Worm (Caenorhabditis elegans) whole organism, young adult: ENCODE results near the gene F47B8.4.

Experiments used
- B0019.2 ChIP-seq: fragments of 200-800 bp; sonication (Bioruptor generic); conservative IDR thresholded peaks from 2 replicates; pipeline ENCODE4 v1.3.6; 2022; ENCODE audit warnings: missing genetic modification reagents, missing genetic modification characterization, missing compliant biosample characterization
- B0336.3 ChIP-seq: fragments of 200-800 bp; sonication (Bioruptor generic); IDR thresholded peaks from 2 replicates; pipeline ENCODE4 v1.3.6; 2022; ENCODE audit warnings: missing genetic modification characterization, missing compliant biosample characterization
- F23B12.7 ChIP-seq: sonication (generic microtip); optimal IDR thresholded peaks from 2 replicates; lab custom pipeline; 2017; ENCODE audit warnings: missing genetic modification characterization, mild to moderate bottlenecking, missing compliant biosample characterization, antibody characterized with exemption, moderate library complexity; ENCODE audit not compliant: insufficient read depth
- F57A8.1 ChIP-seq: fragments of 200-800 bp; sonication (Bioruptor generic); optimal IDR thresholded peaks from 2 replicates; lab custom pipeline; 2018; ENCODE audit warnings: mild to moderate bottlenecking, missing genetic modification characterization, moderate library complexity, missing compliant biosample characterization
- aptf-3 ChIP-seq: fragments of 200-800 bp; sonication (Bioruptor generic); IDR thresholded peaks from 2 replicates; pipeline ENCODE4 v1.3.6; 2022; ENCODE audit warnings: missing genetic modification characterization, missing compliant biosample characterization
- athp-1 ChIP-seq: sonication (generic microtip); optimal IDR thresholded peaks from 2 replicates; lab custom pipeline; 2017; ENCODE audit warnings: mild to moderate bottlenecking, missing genetic modification characterization, missing compliant biosample characterization
- attf-5 ChIP-seq: fragments of 200-800 bp; sonication (Bioruptor generic); optimal IDR thresholded peaks from 2 replicates; lab custom pipeline; 2018; ENCODE audit warnings: mild to moderate bottlenecking, missing genetic modification characterization, missing compliant biosample characterization
- bed-1 ChIP-seq: fragments of 200-800 bp; sonication (Bioruptor generic); IDR thresholded peaks from 2 replicates; pipeline ENCODE4 v1.3.6; 2022; ENCODE audit warnings: missing genetic modification reagents, missing genetic modification characterization, missing compliant biosample characterization
- cebp-1 ChIP-seq, 2 experiments: fragments of 200-800 bp in 1 of 2; sonication (Bioruptor generic) in 1 of 2; sonication (generic microtip) in 1 of 2; IDR thresholded peaks in 1 of 2; optimal IDR thresholded peaks in 1 of 2; 2 replicates each; pipeline versions ENCODE4 v1.3.6 to Lab custom; 2017 to 2022; ENCODE audit warnings: missing compliant biosample characterization in 2 of 2, missing genetic modification characterization in 2 of 2, mild to moderate bottlenecking in 1 of 2, missing genetic modification reagents in 1 of 2, moderate library complexity in 1 of 2
- cebp-2 ChIP-seq: fragments of 200-800 bp; sonication (Bioruptor generic); IDR thresholded peaks from 2 replicates; pipeline ENCODE4 v1.3.6; 2022; ENCODE audit warnings: missing genetic modification characterization, missing compliant biosample characterization
- ceh-100 ChIP-seq: fragments of 200-800 bp; sonication (Bioruptor generic); IDR thresholded peaks from 2 replicates; pipeline ENCODE4 v1.3.6; 2022; ENCODE audit warnings: missing genetic modification reagents, missing genetic modification characterization, missing compliant biosample characterization
- ceh-27 ChIP-seq: fragments of 200-800 bp; sonication (Bioruptor generic); optimal IDR thresholded peaks from 2 replicates; lab custom pipeline; 2018; ENCODE audit warnings: mild to moderate bottlenecking, missing genetic modification characterization, moderate library complexity, missing compliant biosample characterization
- ceh-40 ChIP-seq: fragments of 200-800 bp; sonication (Bioruptor generic); IDR thresholded peaks from 2 replicates; pipeline ENCODE4 v1.3.6; 2022; ENCODE audit warnings: missing genetic modification characterization, missing compliant biosample characterization
- egl-18 ChIP-seq: fragments of 200-800 bp; sonication (Bioruptor generic); IDR thresholded peaks from 2 replicates; pipeline ENCODE4 v1.3.6; 2022; ENCODE audit warnings: missing genetic modification reagents, missing genetic modification characterization, missing compliant biosample characterization
- egrh-3 ChIP-seq: fragments of 200-800 bp; sonication (Bioruptor generic); IDR thresholded peaks from 2 replicates; pipeline ENCODE4 v1.3.6; 2022; ENCODE audit warnings: missing genetic modification reagents, missing genetic modification characterization, missing compliant biosample characterization
- fkh-3 ChIP-seq: sonication (generic microtip); optimal IDR thresholded peaks from 2 replicates; lab custom pipeline; 2016; ENCODE audit warnings: mild to moderate bottlenecking, missing genetic modification characterization, missing compliant biosample characterization
- hrde-1 ChIP-seq: sonication (generic microtip); optimal IDR thresholded peaks from 2 replicates; lab custom pipeline; 2016; ENCODE audit warnings: missing genetic modification characterization, mild to moderate bottlenecking, missing compliant biosample characterization, moderate library complexity, missing genotype, missing genetic modification reagents, borderline replicate concordance
- lag-1 ChIP-seq: fragments of 200-800 bp; sonication (Bioruptor generic); IDR thresholded peaks from 2 replicates; pipeline ENCODE4 v1.3.6; 2022; ENCODE audit warnings: missing genetic modification reagents, missing genetic modification characterization, missing compliant biosample characterization
- lin-26 ChIP-seq: fragments of 200-800 bp; sonication (Bioruptor generic); IDR thresholded peaks from 2 replicates; pipeline ENCODE4 v1.3.6; 2022; ENCODE audit warnings: missing genetic modification reagents, missing genetic modification characterization, missing compliant biosample characterization
- lin-54 ChIP-seq: fragments of 200-800 bp; sonication (Bioruptor generic); optimal IDR thresholded peaks from 2 replicates; lab custom pipeline; 2018; ENCODE audit warnings: mild to moderate bottlenecking, missing genetic modification characterization, missing compliant biosample characterization
- madf-3 ChIP-seq: fragments of 200-800 bp; sonication (Bioruptor generic); IDR thresholded peaks from 2 replicates; pipeline ENCODE4 v1.3.6; 2022; ENCODE audit warnings: missing genetic modification reagents, missing genetic modification characterization, missing compliant biosample characterization
- madf-6 ChIP-seq: fragments of 200-800 bp; sonication (Bioruptor generic); IDR thresholded peaks from 2 replicates; pipeline ENCODE4 v1.3.6; 2022; ENCODE audit warnings: missing genetic modification reagents, missing genetic modification characterization, missing compliant biosample characterization
- madf-8 ChIP-seq: fragments of 200-800 bp; sonication (Bioruptor generic); conservative IDR thresholded peaks from 2 replicates; pipeline ENCODE4 v1.3.6; 2022; ENCODE audit warnings: missing genetic modification reagents, missing genetic modification characterization, missing compliant biosample characterization
- nfya-2 ChIP-seq: fragments of 200-800 bp; sonication (Bioruptor generic); IDR thresholded peaks from 2 replicates; pipeline ENCODE4 v1.3.6; 2022; ENCODE audit warnings: missing genetic modification reagents, missing genetic modification characterization, missing compliant biosample characterization
- nfyb-1 ChIP-seq: fragments of 200-800 bp; sonication (Bioruptor generic); IDR thresholded peaks from 2 replicates; pipeline ENCODE4 v1.3.6; 2022; ENCODE audit warnings: missing genetic modification reagents, missing genetic modification characterization, missing compliant biosample characterization
- nhr-120 ChIP-seq: fragments of 200-800 bp; sonication (Bioruptor generic); IDR thresholded peaks from 2 replicates; pipeline ENCODE4 v1.3.6; 2022; ENCODE audit warnings: missing genetic modification characterization, missing compliant biosample characterization
- nhr-27 ChIP-seq: fragments of 200-800 bp; sonication (Bioruptor generic); optimal IDR thresholded peaks from 2 replicates; lab custom pipeline; 2018; ENCODE audit warnings: mild to moderate bottlenecking, missing genetic modification characterization, moderate library complexity, missing compliant biosample characterization
- pbrm-1 ChIP-seq: fragments of 200-800 bp; sonication (Bioruptor generic); IDR thresholded peaks from 2 replicates; pipeline ENCODE4 v1.3.6; 2022; ENCODE audit warnings: missing genetic modification reagents, missing genetic modification characterization, missing compliant biosample characterization
- sea-2 ChIP-seq: fragments of 200-800 bp; sonication (Bioruptor generic); IDR thresholded peaks from 2 replicates; pipeline ENCODE4 v1.3.6; 2022; ENCODE audit warnings: missing genetic modification characterization, missing compliant biosample characterization
- snpc-4 ChIP-seq, 5 experiments: fragments of 150-350 bp in 1 of 5; sonication (generic microtip) in 4 of 5; optimal IDR thresholded peaks; 2 replicates each; lab custom pipeline; 2014 to 2018; ENCODE audit warnings: missing genetic modification characterization in 5 of 5, missing biosample characterization in 3 of 5, antibody characterized with exemption in 2 of 5, mild to moderate bottlenecking in 2 of 5, missing compliant biosample characterization in 2 of 5, missing genotype in 2 of 5, moderate library complexity in 2 of 5, missing genetic modification reagents in 1 of 5
- unc-130 ChIP-seq: sonication (generic microtip); optimal IDR thresholded peaks from 2 replicates; lab custom pipeline; 2016; ENCODE audit warnings: missing genetic modification reagents, missing genetic modification characterization, missing compliant biosample characterization
- zfh-2 ChIP-seq: fragments of 200-800 bp; sonication (Bioruptor generic); conservative IDR thresholded peaks from 2 replicates; pipeline ENCODE4 v1.3.6; 2022; ENCODE audit warnings: missing genetic modification reagents, missing genetic modification characterization, missing compliant biosample characterization
- zim-3 ChIP-seq: sonication (generic microtip); optimal IDR thresholded peaks from 2 replicates; lab custom pipeline; 2017; ENCODE audit warnings: mild to moderate bottlenecking, missing genetic modification characterization, moderate library complexity, missing compliant biosample characterization
- ztf-3 ChIP-seq: fragments of 200-800 bp; sonication (Bioruptor generic); optimal IDR thresholded peaks from 2 replicates; lab custom pipeline; 2018; ENCODE audit warnings: mild to moderate bottlenecking, missing genetic modification characterization, missing compliant biosample characterization
- ztf-6 ChIP-seq: fragments of 200-800 bp; sonication (Bioruptor generic); IDR thresholded peaks from 2 replicates; pipeline ENCODE4 v1.3.6; 2022; ENCODE audit warnings: missing genetic modification reagents, missing genetic modification characterization, missing compliant biosample characterization

F47B8.4 gene

DNA sequence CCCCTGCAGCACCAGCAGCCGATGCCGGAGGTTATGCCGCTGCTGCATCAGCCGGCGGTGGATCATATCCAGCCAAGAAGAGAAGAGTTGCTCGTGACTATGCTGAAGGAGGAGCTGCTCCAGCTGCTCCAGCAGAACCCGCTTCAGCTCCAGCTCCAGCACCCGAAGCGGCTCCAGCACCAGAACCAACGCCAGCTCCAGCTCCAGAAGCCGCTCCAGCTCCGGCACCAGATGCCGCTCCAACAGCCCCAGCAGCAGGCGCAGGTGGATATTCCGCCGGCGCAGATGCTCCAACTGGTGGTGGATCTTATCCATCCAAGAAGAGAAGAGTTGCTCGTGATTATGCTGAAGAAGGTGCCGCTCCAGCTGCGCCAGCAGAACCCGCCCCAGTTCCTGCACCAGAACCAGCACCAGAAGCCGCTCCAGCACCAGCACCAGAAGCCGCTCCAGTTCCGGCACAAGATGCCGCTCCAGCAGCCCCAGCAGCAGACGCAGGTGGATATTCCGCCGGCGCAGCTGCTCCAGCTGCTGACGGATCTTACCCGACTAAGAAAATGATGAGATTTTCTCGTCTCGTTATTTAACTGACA lies 3.6 kb downstream of the F47B8.4 start:
- no peak for TF ChIP-seq madf-6 (GFP tag; lab: Robert Waterston, UW)
- no peak for TF ChIP-seq lag-1 (GFP tag; lab: Robert Waterston, UW)
- TF ChIP-seq lin-54 (GFP tag; lab: Kevin White, UChicago): no peak
- TF ChIP-seq lin-26 (GFP tag; lab: Robert Waterston, UW): no peak
- TF ChIP-seq ztf-3 (GFP tag; lab: Kevin White, UChicago): no peak
- TF ChIP-seq zim-3 (tag; lab: Kevin White, UChicago): no peak
- no peak for TF ChIP-seq nhr-120 (GFP tag; lab: Robert Waterston, UW)
- no peak for TF ChIP-seq madf-3 (GFP tag; lab: Robert Waterston, UW)
- TF ChIP-seq hrde-1 (tag; lab: Kevin White, UChicago): no peak
- no peak for TF ChIP-seq aptf-3
- TF ChIP-seq snpc-4 (GFP tag; optimal IDR thresholded peaks at IDR 0.05; lab: Kevin White, UChicago): no peak
- TF ChIP-seq snpc-4 (tag; optimal IDR thresholded peaks at IDR 0.05; lab: Kevin White, UChicago): no peak
- TF ChIP-seq egrh-3 (GFP tag; lab: Robert Waterston, UW): peak; percentile 98
- TF ChIP-seq pbrm-1: 0 out of 2 replicates have a peak, but pooled peaks have one; percentile 14
- no peak for TF ChIP-seq unc-130 (GFP tag; lab: Kevin White, UChicago)
- no peak for TF ChIP-seq nfya-2
- TF ChIP-seq attf-5 (GFP tag; lab: Kevin White, UChicago): peak; percentile 23
- TF ChIP-seq F57A8.1 (GFP tag; lab: Kevin White, UChicago): peak; percentile 31
- TF ChIP-seq nfyb-1 (GFP tag; lab: Robert Waterston, UW): 0 out of 2 replicates have a peak, but pooled peaks have one; percentile 30
- TF ChIP-seq zfh-2 (GFP tag; lab: Robert Waterston, UW): peak; percentile 95
- no peak for TF ChIP-seq cebp-1 (GFP tag; IDR thresholded peaks at IDR 0.05; lab: Robert Waterston, UW)
- peak; percentile 26 for TF ChIP-seq cebp-1 (tag; optimal IDR thresholded peaks at IDR 0.05; lab: Kevin White, UChicago)
- no peak for TF ChIP-seq fkh-3 (tag; lab: Kevin White, UChicago)
- TF ChIP-seq B0336.3 (GFP tag; lab: Robert Waterston, UW): peak; percentile 31; the same call in 1 of the 2 replicates
- no peak for TF ChIP-seq B0019.2
- no peak for TF ChIP-seq nhr-27 (tag; lab: Kevin White, UChicago)
- TF ChIP-seq ceh-40 (GFP tag; lab: Robert Waterston, UW): no peak
- no peak for TF ChIP-seq ceh-27 (GFP tag; lab: Kevin White, UChicago)
- TF ChIP-seq bed-1 (GFP tag; lab: Robert Waterston, UW): no peak
- TF ChIP-seq athp-1: peak; percentile 15
- no peak for TF ChIP-seq sea-2 (GFP tag; lab: Robert Waterston, UW)
- TF ChIP-seq cebp-2: no peak
- no peak for TF ChIP-seq ztf-6 (GFP tag; lab: Robert Waterston, UW)
- TF ChIP-seq madf-8: no peak

- TF ChIP-seq F23B12.7 (tag; lab: Kevin White, UChicago) (no peak), ceh-100 (GFP tag; lab: Robert Waterston, UW) (no peak), attf-5 (GFP tag; lab: Kevin White, UChicago) (no peak), egl-18 (GFP tag; lab: Robert Waterston, UW) (no peak), lag-1 (GFP tag; lab: Robert Waterston, UW) (no peak)
These were observed 4.2 kb downstream of the F47B8.4 start, which contains the start of gene F47B8.14 for ce11 chrV:14320246-14320645. TSS of gene F47B8.14 (plus strand) at chrV:14320546.
